Worm (Caenorhabditis elegans): ENCODE results near the gene inx-6.

DNA sequence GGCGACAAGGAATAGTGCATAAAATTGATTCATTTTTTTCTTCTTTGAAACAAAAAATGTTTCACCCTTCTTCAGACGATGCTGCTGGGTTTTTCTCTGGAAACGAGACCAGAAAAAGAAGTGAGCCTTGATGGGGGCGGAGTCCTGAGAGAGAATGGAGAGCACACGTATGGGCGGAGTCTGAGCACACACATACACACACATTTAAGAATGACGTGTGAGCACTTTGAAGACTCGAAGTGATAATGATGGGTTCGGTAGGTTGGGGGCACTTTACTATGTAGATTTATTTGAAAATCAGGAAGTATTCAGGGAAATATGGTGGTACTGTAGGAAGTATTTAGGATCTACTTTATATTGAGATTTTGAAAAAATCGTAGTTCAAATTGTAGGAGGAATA, 11.1 kb downstream of the inx-6 start, which contains the start of gene flp-9:
- TF ChIP-seq nhr-90 (tag; optimal IDR thresholded peaks at IDR 0.05; ENCODE audit: poor library complexity) = no peak
- TF ChIP-seq swsn-7 (tag; optimal IDR thresholded peaks at IDR 0.05) = no peak
- TF ChIP-seq F16B12.6 (tag; optimal IDR thresholded peaks at IDR 0.05) = no peak
- TF ChIP-seq snu-23 (GFP tag; optimal IDR thresholded peaks at IDR 0.05) = no peak
- no peak for TF ChIP-seq lin-39 (tag; optimal IDR thresholded peaks at IDR 0.05)
- no peak for TF ChIP-seq C04F5.9 (tag; optimal IDR thresholded peaks at IDR 0.05)

Data from whole organism, L1 larva.